Worm (Caenorhabditis elegans): ENCODE results near the gene C08D8.7.

DNA sequence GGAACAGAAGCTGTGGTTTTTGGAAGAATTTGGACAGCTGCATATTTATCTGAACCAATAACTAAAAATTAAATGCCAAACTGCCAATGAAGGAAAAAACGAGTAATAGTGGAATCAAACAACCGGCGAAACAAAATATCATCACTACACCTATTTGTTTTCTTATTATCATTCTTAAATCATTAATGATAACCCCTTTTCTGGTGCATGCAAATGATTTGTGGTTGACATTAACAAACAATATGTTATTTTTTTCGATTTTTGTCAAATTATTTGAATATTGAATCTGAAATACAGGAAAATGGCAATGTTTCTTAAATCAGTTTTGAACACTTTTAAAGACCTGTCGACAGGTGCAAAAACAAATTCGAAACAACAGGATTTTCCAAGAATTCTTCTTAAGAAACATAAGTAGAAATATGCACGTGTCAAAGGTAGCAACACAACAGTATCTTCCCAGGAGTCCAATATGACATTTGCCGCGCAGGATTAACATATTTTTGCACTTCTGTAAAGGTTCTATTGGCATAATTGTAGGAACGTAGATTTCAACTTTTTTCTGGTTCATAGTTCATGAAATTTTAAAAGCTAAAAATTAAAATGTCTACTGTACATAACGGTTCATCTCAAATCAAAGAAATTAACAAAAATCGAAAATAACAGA, 41.7 kb upstream of the C08D8.7 start, which contains the start of gene W02D7.5:
- TF ChIP-seq lin-13 (GFP tag; optimal IDR thresholded peaks at IDR 0.05) (no peak), nhr-12 (tag; optimal IDR thresholded peaks at IDR 0.05) (no peak), nhr-85 (tag) (no peak), ceh-82 (tag; optimal IDR thresholded peaks at IDR 0.05) (no peak), ztf-11 (tag; optimal IDR thresholded peaks at IDR 0.05) (no peak), nhr-76 (tag; optimal IDR thresholded peaks at IDR 0.05) (no peak), ces-1 (GFP tag; optimal IDR thresholded peaks at IDR 0.05) (no peak), lin-14 (GFP tag; optimal IDR thresholded peaks at IDR 0.05) (no peak), tbx-2 (tag; optimal IDR thresholded peaks at IDR 0.05) (no peak), tlp-1 (tag; optimal IDR thresholded peaks at IDR 0.05) (no peak), irx-1 (tag; optimal IDR thresholded peaks at IDR 0.05) (no peak), skn-1 (tag; optimal IDR thresholded peaks at IDR 0.05) (no peak)

All from whole organism, L1 larva.